Fruit fly (Drosophila melanogaster): ENCODE results near the gene CG15484.

Gene CG15484

dm6 chr2L:12678286-12678685 lies 29.2 kb downstream of the CG15484 start (continued):
- TF ChIP-seq gce (GFP tag; IDR thresholded peaks at IDR 0.05) (no peak), CG12659 (GFP tag; optimal IDR thresholded peaks at IDR 0.05) (no peak), HHEX (GFP tag; optimal IDR thresholded peaks at IDR 0.05) (no peak), CG15514 (GFP tag; optimal IDR thresholded peaks at IDR 0.05) (no peak), Abd-B (GFP tag; optimal IDR thresholded peaks at IDR 0.05) (no peak), zen (tag; optimal IDR thresholded peaks at IDR 0.05) (peak; percentile 24), Ets65A (GFP tag) (no peak), CG17186 (GFP tag; optimal IDR thresholded peaks at IDR 0.05) (no peak), CG6654 (GFP tag; optimal IDR thresholded peaks at IDR 0.05) (no peak), CG2889 (GFP tag; IDR thresholded peaks at IDR 0.05) (no peak), Blimp-1 (GFP tag; optimal IDR thresholded peaks at IDR 0.05) (no peak), CG8478 (optimal IDR thresholded peaks at IDR 0.05) (peak; percentile 84), CG4707 (GFP tag; optimal IDR thresholded peaks at IDR 0.05) (no peak), CG32532 (GFP tag; IDR thresholded peaks at IDR 0.05) (no peak), pita (GFP tag; optimal IDR thresholded peaks at IDR 0.05) (no peak), Nf-YA (GFP tag; IDR thresholded peaks at IDR 0.05) (peak; percentile 32; the same call in 1 of the 2 replicates), ci (GFP tag; IDR thresholded peaks at IDR 0.05) (peak; percentile 48; the same call in 2 of the 3 replicates), CG17829 (tag; optimal IDR thresholded peaks at IDR 0.05) (peak; percentile 3), seq (GFP tag; IDR thresholded peaks at IDR 0.05) (peak; percentile 63; the same call in 1 of the 2 replicates), CG9797 (GFP tag; optimal IDR thresholded peaks at IDR 0.05) (no peak), Nf-YC (tag; optimal IDR thresholded peaks at IDR 0.05) (peak; percentile 92), chinmo (GFP tag; IDR thresholded peaks at IDR 0.05; ENCODE audit: partially characterized antibody) (0 out of 4 replicates have a peak, but pooled peaks have one; percentile 13), Camta (GFP tag; optimal IDR thresholded peaks at IDR 0.05) (no peak), D (optimal IDR thresholded peaks at IDR 0.05) (peak; percentile 100), D (GFP tag; optimal IDR thresholded peaks at IDR 0.05) (no peak), chm (GFP tag; IDR thresholded peaks at IDR 0.05) (peak; percentile 22; the same call in 1 of the 2 replicates), pb (GFP tag; optimal IDR thresholded peaks at IDR 0.05) (no peak), dati (GFP tag; IDR thresholded peaks at IDR 0.05) (no peak), lov (optimal IDR thresholded peaks at IDR 0.05) (no peak), lov (GFP tag; IDR thresholded peaks at IDR 0.05) (0 out of 3 replicates have a peak, but pooled peaks have one; percentile 35), sqz (GFP tag; optimal IDR thresholded peaks at IDR 0.05) (peak; percentile 30), Dll (GFP tag; IDR thresholded peaks at IDR 0.05; ENCODE audit: partially characterized antibody) (0 out of 4 replicates have a peak, but pooled peaks have one; percentile 21), salm (tag; optimal IDR thresholded peaks at IDR 0.05) (no peak), CG2199 (GFP tag; IDR thresholded peaks at IDR 0.05) (0 out of 3 replicates have a peak, but pooled peaks have one; percentile 73), cad (GFP tag; optimal IDR thresholded peaks at IDR 0.05) (peak; percentile 70), crol (GFP tag; IDR thresholded peaks at IDR 0.05) (peak; percentile 82), CG15696 (tag; optimal IDR thresholded peaks at IDR 0.05) (no peak), wdn (GFP tag; IDR thresholded peaks at IDR 0.05) (no peak), CG10321 (GFP tag; IDR thresholded peaks at IDR 0.05) (no peak), Kr (GFP tag; optimal IDR thresholded peaks at IDR 0.05) (peak; percentile 47), gcm (GFP tag; optimal IDR thresholded peaks at IDR 0.05) (no peak), dan (GFP tag; IDR thresholded peaks at IDR 0.05) (no peak), CG1647 (GFP tag; optimal IDR thresholded peaks at IDR 0.05) (no peak), CG10543 (GFP tag; optimal IDR thresholded peaks at IDR 0.05) (no peak), CG32767 (GFP tag; IDR thresholded peaks at IDR 0.05) (peak; percentile 35; the same call in 1 of the 2 replicates), pros (GFP tag; optimal IDR thresholded peaks at IDR 0.05) (peak; percentile 11), danr (GFP tag; IDR thresholded peaks at IDR 0.05) (no peak), Gsc (GFP tag; IDR thresholded peaks at IDR 0.05) (no peak), jigr1 (GFP tag; IDR thresholded peaks at IDR 0.05) (no peak), CG4820 (GFP tag; optimal IDR thresholded peaks at IDR 0.05) (no peak), nerfin-1 (tag; optimal IDR thresholded peaks at IDR 0.05) (peak; percentile 44), Hand (GFP tag; optimal IDR thresholded peaks at IDR 0.05) (no peak)

Measured in whole organism, embryonic.